Fruit fly (Drosophila melanogaster) whole organism, adult: Measurements from ENCODE around the gene Jon65Aii.

Experiments
- CG11617 ChIP-seq: fragments of 200-800 bp; sonication (Bioruptor generic); optimal IDR thresholded peaks from 2 replicates; lab custom pipeline; 2017; ENCODE audit warnings: mild to moderate bottlenecking, missing biosample characterization, missing genetic modification reagents, missing genetic modification characterization
- CG12768 ChIP-seq: fragments of 200-800 bp; sonication (Bioruptor generic); optimal IDR thresholded peaks from 2 replicates; lab custom pipeline; 2017; ENCODE audit warnings: missing biosample characterization, missing genetic modification characterization, mild to moderate bottlenecking, moderate library complexity, missing genetic modification reagents
- CG14711 ChIP-seq: fragments of 200-800 bp; sonication (Bioruptor generic); optimal IDR thresholded peaks from 2 replicates; lab custom pipeline; 2018; ENCODE audit warnings: missing biosample characterization, mild to moderate bottlenecking, missing genetic modification characterization, moderate library complexity
- CG1620 ChIP-seq: fragments of 200-800 bp; sonication (Bioruptor generic); optimal IDR thresholded peaks from 2 replicates; lab custom pipeline; 2016; ENCODE audit warnings: missing biosample characterization, missing genetic modification characterization
- CG5204 ChIP-seq: fragments of 200-800 bp; sonication (Bioruptor generic); optimal IDR thresholded peaks from 2 replicates; lab custom pipeline; 2016; ENCODE audit warnings: missing biosample characterization, missing genetic modification characterization
- CG7045 ChIP-seq: fragments of 200-800 bp; sonication (Bioruptor generic); optimal IDR thresholded peaks from 2 replicates; lab custom pipeline; 2017; ENCODE audit warnings: missing biosample characterization, mild to moderate bottlenecking, missing genetic modification characterization
- CG7101 ChIP-seq: fragments of 200-800 bp; sonication (Bioruptor generic); optimal IDR thresholded peaks from 2 replicates; lab custom pipeline; 2018; ENCODE audit warnings: missing biosample characterization, mild to moderate bottlenecking, missing genetic modification characterization, moderate library complexity
- Crg-1 ChIP-seq: fragments of 200-800 bp; sonication (Bioruptor generic); optimal IDR thresholded peaks from 2 replicates; lab custom pipeline; 2016; ENCODE audit warnings: missing biosample characterization, missing genetic modification characterization
- Hr96 ChIP-seq: fragments of 200-800 bp; sonication (Bioruptor generic); optimal IDR thresholded peaks from 2 replicates; lab custom pipeline; 2016; ENCODE audit warnings: missing biosample characterization, missing genetic modification characterization
- Mnt ChIP-seq: fragments of 200-800 bp; sonication (Bioruptor generic); optimal IDR thresholded peaks from 2 replicates; lab custom pipeline; 2016; ENCODE audit warnings: missing biosample characterization, mild to moderate bottlenecking, missing genetic modification characterization
- bab1 ChIP-seq: fragments of 200-800 bp; sonication (Bioruptor generic); optimal IDR thresholded peaks from 3 replicates; lab custom pipeline; 2019; ENCODE audit warnings: missing biosample characterization, mild to moderate bottlenecking, missing genetic modification characterization, moderate library complexity
- cic ChIP-seq: fragments of 200-800 bp; sonication (Bioruptor generic); optimal IDR thresholded peaks from 2 replicates; lab custom pipeline; 2017; ENCODE audit warnings: missing biosample characterization, mild to moderate bottlenecking, missing genetic modification characterization, moderate library complexity
- kay ChIP-seq: fragments of 200-800 bp; sonication (Bioruptor generic); peaks from one replicate; lab custom pipeline; 2016; ENCODE audit warnings: missing biosample characterization, missing genetic modification characterization, borderline replicate concordance
- ovo ChIP-seq: fragments of 200-800 bp; sonication (Bioruptor generic); optimal IDR thresholded peaks from 2 replicates; lab custom pipeline; 2016; ENCODE audit warnings: missing biosample characterization, missing genetic modification characterization
- pad ChIP-seq: fragments of 200-800 bp; sonication (Bioruptor generic); optimal IDR thresholded peaks from 3 replicates; lab custom pipeline; 2017; ENCODE audit warnings: missing biosample characterization, missing genetic modification characterization, mild to moderate bottlenecking, moderate library complexity, missing genetic modification reagents
- tj ChIP-seq: fragments of 200-800 bp; sonication (Bioruptor generic); optimal IDR thresholded peaks from 3 replicates; lab custom pipeline; 2017; ENCODE audit warnings: missing biosample characterization, mild to moderate bottlenecking, missing genetic modification characterization, moderate library complexity
- toe ChIP-seq: fragments of 200-800 bp; sonication (Bioruptor generic); optimal IDR thresholded peaks from 2 replicates; lab custom pipeline; 2016; ENCODE audit warnings: missing biosample characterization, missing genetic modification characterization

The Jon65Aii gene

dm6 chr3L:6036141-6036540 is 16.0 kb upstream of the Jon65Aii start:
- TF ChIP-seq Crg-1 (GFP tag; lab: Kevin White, UChicago), result no peak
- peak; percentile 21 for TF ChIP-seq Hr96
- TF ChIP-seq CG11617, result no peak
- no peak for TF ChIP-seq tj (GFP tag; lab: Kevin White, UChicago)
- TF ChIP-seq cic (GFP tag; lab: Kevin White, UChicago), result peak; percentile 26
- TF ChIP-seq CG5204 (GFP tag; lab: Kevin White, UChicago), result no peak
- no peak for TF ChIP-seq Mnt (GFP tag; lab: Kevin White, UChicago)
- TF ChIP-seq toe (GFP tag; lab: Kevin White, UChicago), result no peak
- no peak for TF ChIP-seq CG12768
- no peak for TF ChIP-seq bab1 (GFP tag; lab: Kevin White, UChicago)
- TF ChIP-seq ovo (GFP tag; lab: Kevin White, UChicago), result no peak
- peak; percentile 75 for TF ChIP-seq kay (GFP tag; lab: Kevin White, UChicago)
- TF ChIP-seq CG14711, result no peak

dm6 chr3L:6036811-6037210 is 15.3 kb upstream of the Jon65Aii start, which contains the start of gene CG6462:
Gene CG6462 (plus strand): TSS chr3L:6037111.
- TF ChIP-seq CG7101 (tag; lab: Kevin White, UChicago) (no peak), tj (GFP tag; lab: Kevin White, UChicago) (no peak), cic (GFP tag; lab: Kevin White, UChicago) (no peak), CG5204 (GFP tag; lab: Kevin White, UChicago) (no peak), pad (GFP tag; lab: Kevin White, UChicago) (no peak), bab1 (GFP tag; lab: Kevin White, UChicago) (no peak), Mnt (GFP tag; lab: Kevin White, UChicago) (no peak), CG1620 (GFP tag; lab: Kevin White, UChicago) (no peak), toe (GFP tag; lab: Kevin White, UChicago) (no peak), Hr96 (no peak)

DNA sequence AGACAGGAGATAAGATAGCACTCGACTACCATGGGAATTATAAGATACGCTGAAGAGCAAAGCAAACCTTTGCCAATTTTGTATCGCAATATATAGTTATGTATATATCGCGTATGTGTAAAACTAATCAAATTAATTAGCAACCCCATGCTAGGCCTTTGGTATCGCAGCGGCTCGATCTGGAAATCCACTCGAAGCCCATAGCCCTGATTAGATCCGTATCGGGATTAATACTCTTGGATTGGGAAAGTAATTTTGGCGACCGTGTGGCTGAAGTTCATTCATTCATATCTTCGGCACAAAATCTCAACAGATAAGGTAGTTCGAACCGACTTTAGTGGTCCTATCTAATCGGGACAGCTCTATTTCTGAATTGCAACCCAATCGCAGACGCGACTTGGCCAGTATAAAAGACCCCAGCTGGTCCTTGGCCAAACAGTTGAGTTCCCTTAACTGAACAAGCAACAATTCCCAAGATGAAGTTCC is 13.4 kb upstream of the Jon65Aii start, which contains the start of gene Jon65Aiv:
Gene Jon65Aiv, plus strand, starts transcription at position 436 of the 486 bp plus-strand sequence.
- TF ChIP-seq bab1 (GFP tag; lab: Kevin White, UChicago), result no peak
- TF ChIP-seq cic (GFP tag; lab: Kevin White, UChicago), result peak; percentile 15

dm6 chr3L:6050230-6050807 is 1.8 kb upstream of the Jon65Aii start, which contains the start of gene Jon65Aiii:
Gene Jon65Aiii (plus strand): TSS chr3L:6050757.
- TF ChIP-seq Crg-1 (GFP tag; lab: Kevin White, UChicago) (no peak), CG7045 (GFP tag; lab: Kevin White, UChicago) (no peak), CG11617 (no peak), CG5204 (GFP tag; lab: Kevin White, UChicago) (no peak), CG7101 (tag; lab: Kevin White, UChicago) (no peak), cic (GFP tag; lab: Kevin White, UChicago) (peak; percentile 57)

dm6 chr3L:6054343-6054742 is 2.2 kb downstream of the Jon65Aii start, which contains the start of gene Jon65Ai:
Gene Jon65Ai (minus strand): TSS chr3L:6054443.
- TF ChIP-seq Hr96 (no peak), ovo (GFP tag; lab: Kevin White, UChicago) (no peak), CG7045 (GFP tag; lab: Kevin White, UChicago) (no peak), kay (GFP tag; lab: Kevin White, UChicago) (no peak), CG11617 (no peak), pad (GFP tag; lab: Kevin White, UChicago) (no peak), toe (GFP tag; lab: Kevin White, UChicago) (no peak), Mnt (GFP tag; lab: Kevin White, UChicago) (no peak), tj (GFP tag; lab: Kevin White, UChicago) (no peak)

dm6 chr3L:6054803-6055202 is 2.7 kb downstream of the Jon65Aii start, which contains the start of gene tant:
Gene tant (plus strand): TSS chr3L:6055136.
- peak; percentile 11 for TF ChIP-seq Hr96
- peak; percentile 3 for TF ChIP-seq ovo (GFP tag; lab: Kevin White, UChicago)
- peak; percentile 19 for TF ChIP-seq bab1 (GFP tag; lab: Kevin White, UChicago)
- TF ChIP-seq Mnt (GFP tag; lab: Kevin White, UChicago), result no peak

dm6 chr3L:6059062-6059708 is 7.1 kb downstream of the Jon65Aii start, which contains the start of gene CG6592:
Gene CG6592 (plus strand): TSS chr3L:6059658.
- no peak for TF ChIP-seq CG14711
